Worm (Caenorhabditis elegans) whole organism, L3 larva: ENCODE measurements around the gene sre-46.

ENCODE experiments used
- egl-27 ChIP-seq: sonication (generic microtip); optimal IDR thresholded peaks from 4 replicates; lab custom pipeline; 2017; ENCODE audit warnings: missing biosample characterization, missing genetic modification reagents, missing genetic modification characterization
- mdl-1 ChIP-seq: fragments of 150-350 bp; optimal IDR thresholded peaks from 2 replicates; lab custom pipeline; 2014; ENCODE audit warnings: missing biosample characterization, missing genetic modification characterization
- nhr-11 ChIP-seq: fragments of 150-350 bp; optimal IDR thresholded peaks from 2 replicates; lab custom pipeline; 2014; ENCODE audit warnings: missing biosample characterization, missing genetic modification characterization

ce11 chrII:13722763-13723162 is 1.6 kb upstream of the sre-46 start, which contains the start of gene Y54G9A.5:
- no peak for TF ChIP-seq nhr-11
- no peak for TF ChIP-seq egl-27 (tag; lab: Kevin White, UChicago)
- TF ChIP-seq mdl-1 (tag; lab: Kevin White, UChicago): no peak
